Worm (Caenorhabditis elegans) whole organism, L2 larva: Measurements from ENCODE around the gene act-2.

Source experiments
- C34F6.9 ChIP-seq: fragments of 150-350 bp; optimal IDR thresholded peaks from 2 replicates; lab custom pipeline; 2014; ENCODE audit warnings: missing biosample characterization, missing genetic modification characterization
- R02D3.7 ChIP-seq: fragments of 150-350 bp; optimal IDR thresholded peaks from 2 replicates; lab custom pipeline; 2014; ENCODE audit warnings: missing biosample characterization, missing genetic modification characterization
- ZK546.5 ChIP-seq: sonication (generic microtip); optimal IDR thresholded peaks from 2 replicates; lab custom pipeline; 2017; ENCODE audit warnings: missing biosample characterization, missing genetic modification characterization
- alr-1 ChIP-seq: fragments of 150-350 bp; optimal IDR thresholded peaks from 2 replicates; lab custom pipeline; 2014; ENCODE audit warnings: missing biosample characterization, missing genetic modification characterization
- aly-2 ChIP-seq: fragments of 150-350 bp; optimal IDR thresholded peaks from 2 replicates; lab custom pipeline; 2014; ENCODE audit warnings: missing biosample characterization, missing genetic modification characterization
- ama-1 ChIP-seq: fragments of 150-350 bp; optimal IDR thresholded peaks from 2 replicates; lab custom pipeline; 2018; ENCODE audit warnings: inconsistent platforms
- blmp-1 ChIP-seq: sonication (generic microtip); optimal IDR thresholded peaks from 2 replicates; lab custom pipeline; 2017; ENCODE audit warnings: missing genetic modification characterization, mild to moderate bottlenecking, missing compliant biosample characterization, antibody characterized with exemption, moderate library complexity; ENCODE audit not compliant: insufficient read depth
- crh-2 ChIP-seq: sonication (generic microtip); optimal IDR thresholded peaks from 2 replicates; lab custom pipeline; 2017; ENCODE audit warnings: missing biosample characterization, missing genetic modification characterization
- dmd-4 ChIP-seq: sonication (generic microtip); optimal IDR thresholded peaks from 2 replicates; lab custom pipeline; 2017; ENCODE audit warnings: missing biosample characterization, missing genetic modification characterization
- egl-27 ChIP-seq: sonication (generic microtip); optimal IDR thresholded peaks from 3 replicates; lab custom pipeline; 2017; ENCODE audit warnings: missing biosample characterization, missing genetic modification reagents, missing genetic modification characterization
- elt-1 ChIP-seq: fragments of 150-350 bp; optimal IDR thresholded peaks from 2 replicates; lab custom pipeline; 2014; ENCODE audit warnings: missing biosample characterization, missing genetic modification characterization
- elt-3 ChIP-seq: sonication (generic microtip); optimal IDR thresholded peaks from 2 replicates; lab custom pipeline; 2017; ENCODE audit warnings: missing biosample characterization, missing genetic modification characterization
- fos-1 ChIP-seq: fragments of 150-350 bp; optimal IDR thresholded peaks from 2 replicates; lab custom pipeline; 2014; ENCODE audit warnings: missing biosample characterization, missing genetic modification characterization
- lin-11 ChIP-seq: fragments of 150-350 bp; sonication (generic microtip); optimal IDR thresholded peaks from 2 replicates; lab custom pipeline; 2014; ENCODE audit warnings: missing biosample characterization, missing genetic modification characterization, inconsistent platforms, mixed read lengths
- lsy-2 ChIP-seq, 2 experiments: fragments of 150-350 bp in 1 of 2; sonication (generic microtip) in 1 of 2; optimal IDR thresholded peaks; 2 replicates each; lab custom pipeline; 2014 to 2017; ENCODE audit warnings: missing biosample characterization in 2 of 2, missing genetic modification characterization in 2 of 2
- mab-5 ChIP-seq: fragments of 150-350 bp; optimal IDR thresholded peaks from 2 replicates; lab custom pipeline; 2014; ENCODE audit warnings: missing biosample characterization, missing genetic modification characterization
- mbf-1 ChIP-seq: sonication (generic microtip); optimal IDR thresholded peaks from 2 replicates; lab custom pipeline; 2017; ENCODE audit warnings: missing biosample characterization, missing genetic modification characterization
- mdl-1 ChIP-seq, 2 experiments: fragments of 150-350 bp in 1 of 2; sonication (generic microtip) in 1 of 2; optimal IDR thresholded peaks; 2 replicates each; lab custom pipeline; 2017; ENCODE audit warnings: missing biosample characterization in 2 of 2, missing genetic modification characterization in 2 of 2
- nhr-10 ChIP-seq: sonication (generic microtip); optimal IDR thresholded peaks from 2 replicates; lab custom pipeline; 2017; ENCODE audit warnings: missing biosample characterization, missing genetic modification characterization
- nhr-12 ChIP-seq: fragments of 150-350 bp; optimal IDR thresholded peaks from 2 replicates; lab custom pipeline; 2014; ENCODE audit warnings: missing biosample characterization, missing genetic modification characterization
- nhr-129 ChIP-seq: fragments of 150-350 bp; optimal IDR thresholded peaks from 2 replicates; lab custom pipeline; 2014; ENCODE audit warnings: missing biosample characterization, missing genetic modification characterization
- nhr-21 ChIP-seq: fragments of 150-350 bp; optimal IDR thresholded peaks from 2 replicates; lab custom pipeline; 2014; ENCODE audit warnings: missing biosample characterization, missing genetic modification characterization
- nhr-25 ChIP-seq: fragments of 150-350 bp; sonication (generic microtip); optimal IDR thresholded peaks from 3 replicates; lab custom pipeline; 2014; ENCODE audit warnings: missing biosample characterization, missing genetic modification characterization
- nhr-6 ChIP-seq: fragments of 150-350 bp; optimal IDR thresholded peaks from 2 replicates; lab custom pipeline; 2014; ENCODE audit warnings: missing biosample characterization, missing genetic modification characterization
- nhr-77 ChIP-seq: fragments of 150-350 bp; optimal IDR thresholded peaks from 2 replicates; lab custom pipeline; 2014; ENCODE audit warnings: missing biosample characterization, missing genetic modification characterization
- skn-1 ChIP-seq: sonication (generic microtip); optimal IDR thresholded peaks from 2 replicates; lab custom pipeline; 2017; ENCODE audit warnings: missing biosample characterization, missing genetic modification characterization
- sma-3 ChIP-seq: sonication (generic microtip); optimal IDR thresholded peaks from 2 replicates; lab custom pipeline; 2016; ENCODE audit warnings: missing genetic modification reagents, missing genetic modification characterization, missing compliant biosample characterization
- sma-9 ChIP-seq, 2 experiments: fragments of 150-350 bp in 1 of 2; sonication (generic microtip) in 1 of 2; optimal IDR thresholded peaks; 2 replicates each; lab custom pipeline; 2014 to 2016; ENCODE audit warnings: missing genetic modification characterization in 2 of 2, mild to moderate bottlenecking in 1 of 2, missing biosample characterization in 1 of 2, missing compliant biosample characterization in 1 of 2, missing genetic modification reagents in 1 of 2, moderate library complexity in 1 of 2
- snpc-4 ChIP-seq: fragments of 150-350 bp; optimal IDR thresholded peaks from 2 replicates; lab custom pipeline; 2014; ENCODE audit warnings: missing biosample characterization, missing genetic modification characterization
- unc-39 ChIP-seq: fragments of 150-350 bp; optimal IDR thresholded peaks from 2 replicates; lab custom pipeline; 2014; ENCODE audit warnings: missing biosample characterization, missing genetic modification characterization
- unc-55 ChIP-seq: fragments of 150-350 bp; sonication (generic microtip); optimal IDR thresholded peaks from 3 replicates; lab custom pipeline; 2014; ENCODE audit warnings: missing biosample characterization, missing genetic modification reagents, missing genetic modification characterization
- unc-62 ChIP-seq: fragments of 150-350 bp; optimal IDR thresholded peaks from 2 replicates; lab custom pipeline; 2014; ENCODE audit warnings: missing biosample characterization, missing genetic modification reagents, missing genetic modification characterization
- ztf-1 ChIP-seq: fragments of 200-800 bp; sonication (Bioruptor generic); conservative IDR thresholded peaks from 2 replicates; pipeline ENCODE4 v1.3.6; 2022; ENCODE audit warnings: missing genetic modification characterization, missing compliant biosample characterization
- ztf-11 ChIP-seq: sonication (generic microtip); optimal IDR thresholded peaks from 2 replicates; lab custom pipeline; 2017; ENCODE audit warnings: missing biosample characterization, missing genetic modification characterization
- ztf-4 ChIP-seq: fragments of 150-350 bp; optimal IDR thresholded peaks from 2 replicates; lab custom pipeline; 2014; ENCODE audit warnings: missing biosample characterization, missing genetic modification characterization

The act-2 gene

DNA sequence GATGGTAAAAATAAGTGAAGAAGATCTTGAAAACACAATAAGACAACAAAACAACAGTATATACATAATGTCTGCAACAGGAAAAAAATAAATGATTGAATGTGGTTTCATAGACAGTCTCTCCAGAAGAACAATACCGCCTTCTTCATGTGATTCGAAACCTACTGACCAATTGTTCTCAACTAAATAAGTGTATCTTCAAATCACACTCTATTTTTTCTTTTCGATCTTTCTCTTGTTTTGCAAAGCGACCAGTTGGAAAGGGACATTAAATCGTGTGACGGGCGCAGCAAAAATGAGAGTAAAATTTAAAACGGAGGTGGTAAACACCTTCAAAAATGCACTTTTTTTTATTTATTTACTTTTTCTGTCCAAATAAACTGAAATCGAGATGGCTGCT lies 16.1 kb downstream of the act-2 start:
- TF ChIP-seq nhr-129 = peak; percentile 6
- no peak for TF ChIP-seq nhr-6 (tag; lab: Kevin White, UChicago)
- peak; percentile 23 for TF ChIP-seq nhr-25 (tag; lab: Kevin White, UChicago)

DNA sequence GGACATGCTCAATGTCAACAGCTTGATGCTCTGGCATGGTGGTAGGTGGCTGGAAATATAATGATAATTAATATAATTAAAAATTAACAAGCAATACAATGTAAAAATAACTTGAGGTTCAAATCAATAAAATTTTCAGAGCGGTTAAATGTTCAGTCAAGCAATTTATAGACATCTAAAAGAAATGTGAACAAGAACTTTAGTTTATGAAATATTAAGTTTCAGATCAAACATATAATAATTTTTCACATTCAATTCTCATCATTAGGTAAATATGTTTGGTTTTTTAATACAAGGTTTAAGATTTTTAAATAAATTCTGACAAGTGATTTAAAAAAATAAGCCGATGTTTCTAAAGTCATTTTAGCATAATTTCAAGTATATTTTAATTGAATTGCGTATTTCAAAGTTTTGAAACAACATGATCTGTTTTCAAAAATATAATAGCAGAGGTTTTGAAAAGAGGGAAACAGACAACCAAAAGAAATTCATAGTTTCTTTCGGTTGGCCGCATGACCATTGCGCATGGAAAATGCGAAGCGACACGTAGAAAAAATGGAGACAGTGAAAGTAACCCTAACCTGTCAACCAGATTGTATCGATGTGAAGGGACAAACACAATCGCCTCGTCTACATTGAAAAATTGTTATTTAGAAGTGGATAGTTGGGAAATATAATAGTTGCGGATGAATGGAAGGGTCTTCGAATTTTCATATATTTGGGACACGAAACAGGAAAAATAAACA lies 17.5 kb downstream of the act-2 start, which contains the start of gene T04C12.11:
T04C12.11 (minus strand) TSS at position 51 of the 746 bp plus-strand sequence.
- TF ChIP-seq C34F6.9 (tag; lab: Kevin White, UChicago) (no peak), sma-3 (GFP tag; lab: Kevin White, UChicago) (no peak), nhr-129 (peak; percentile 58), fos-1 (tag; lab: Kevin White, UChicago) (peak; percentile 12), elt-1 (no peak), crh-2 (tag; lab: Kevin White, UChicago) (peak; percentile 69), nhr-77 (tag; lab: Kevin White, UChicago) (no peak), skn-1 (tag; lab: Kevin White, UChicago) (no peak), nhr-10 (tag; lab: Kevin White, UChicago) (no peak), blmp-1 (peak; percentile 95), nhr-21 (no peak), ztf-11 (tag; lab: Kevin White, UChicago) (no peak), ztf-4 (no peak), dmd-4 (no peak), ztf-1 (GFP tag; lab: Robert Waterston, UW) (no peak), mdl-1 (tag; optimal IDR thresholded peaks at IDR 0.05; lab: Kevin White, UChicago) (no peak), ZK546.5 (no peak), R02D3.7 (tag; lab: Kevin White, UChicago) (no peak), egl-27 (tag; lab: Kevin White, UChicago) (no peak), unc-39 (no peak), unc-62 (GFP tag; lab: Kevin White, UChicago) (no peak), aly-2 (tag; lab: Kevin White, UChicago) (no peak), nhr-12 (tag; lab: Kevin White, UChicago) (no peak), nhr-6 (tag; lab: Kevin White, UChicago) (peak; percentile 13), snpc-4 (no peak), lsy-2 (tag; optimal IDR thresholded peaks at IDR 0.05; lab: Kevin White, UChicago) (no peak), lin-11 (tag; lab: Kevin White, UChicago) (no peak), mab-5 (tag; lab: Kevin White, UChicago) (no peak), elt-3 (no peak), nhr-25 (tag; lab: Kevin White, UChicago) (peak; percentile 64), unc-55 (GFP tag; lab: Kevin White, UChicago) (no peak), sma-9 (GFP tag; optimal IDR thresholded peaks at IDR 0.05; lab: Kevin White, UChicago) (no peak), sma-9 (tag; optimal IDR thresholded peaks at IDR 0.05; lab: Kevin White, UChicago) (no peak), alr-1 (tag; lab: Kevin White, UChicago) (no peak)

DNA sequence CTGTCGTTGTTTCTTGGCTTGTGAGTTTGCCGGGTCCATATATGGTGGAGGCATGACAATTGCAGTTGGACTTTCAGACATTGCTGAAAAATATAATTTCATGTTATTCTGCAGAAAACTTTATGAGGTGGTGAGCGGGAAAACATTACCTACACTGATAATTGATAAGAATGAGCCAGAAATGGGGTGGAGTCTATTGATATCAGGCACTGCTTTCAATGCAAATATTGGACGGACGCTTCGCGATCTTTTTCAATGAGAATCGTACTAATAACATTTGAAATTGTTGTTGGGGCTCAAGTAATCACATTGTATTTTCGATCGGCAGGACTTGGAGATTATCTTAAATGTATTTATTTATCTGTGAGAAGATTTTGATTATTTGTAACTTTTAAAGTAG lies 18.8 kb downstream of the act-2 start, which contains the start of gene T04C12.1:
T04C12.1 (minus strand) TSS at position 90 of the 400 bp plus-strand sequence.
- TF ChIP-seq nhr-25 (tag; lab: Kevin White, UChicago) (peak; percentile 29), lsy-2 (tag; optimal IDR thresholded peaks at IDR 0.05; lab: Kevin White, UChicago) (no peak), ama-1 (lab: Kevin White, UChicago) (peak; percentile 56), mbf-1 (tag; lab: Kevin White, UChicago) (no peak), elt-1 (no peak), nhr-129 (no peak), sma-9 (GFP tag; optimal IDR thresholded peaks at IDR 0.05; lab: Kevin White, UChicago) (peak; percentile 9), sma-9 (tag; optimal IDR thresholded peaks at IDR 0.05; lab: Kevin White, UChicago) (no peak)

DNA sequence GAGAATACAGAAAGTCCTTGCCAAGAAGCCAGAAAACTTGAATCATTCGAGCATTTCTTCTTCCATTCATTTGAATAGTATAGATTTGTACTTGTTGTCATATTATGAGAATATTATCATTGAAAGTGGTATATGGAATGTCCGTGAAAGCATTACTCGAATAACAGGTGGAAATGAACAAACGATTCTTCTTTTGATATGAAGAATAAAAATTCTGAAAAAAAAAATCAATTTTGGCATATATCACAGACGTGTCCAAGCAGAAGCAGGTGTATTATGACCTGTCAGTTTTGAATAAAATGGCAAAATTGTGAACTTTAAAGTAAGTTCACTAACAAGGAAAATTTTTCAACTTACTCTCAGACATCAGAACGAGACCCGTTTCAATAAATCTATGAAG lies 20.9 kb downstream of the act-2 start, which contains the start of gene srh-75:
srh-75 (minus strand) TSS at position 101 of the 400 bp plus-strand sequence.
- TF ChIP-seq ZK546.5 = no peak
